Fruit fly (Drosophila melanogaster) whole organism: Measurements from ENCODE around the gene CG43673.
"Not testable (repeated sequence)": the region's sequence is repeated elsewhere in the genome, so short reads cannot be mapped to it uniquely, and the experiment has no call there.

ENCODE experiments used
- CG8478 ChIP-seq: fragments of >200 bp; optimal IDR thresholded peaks from 2 replicates; lab custom pipeline; 2018; ENCODE audit warnings: inconsistent platforms
- Dll ChIP-seq: fragments of >200 bp; optimal IDR thresholded peaks from 2 replicates; lab custom pipeline; 2017
- EcR ChIP-seq, 2 experiments: fragments of >200 bp; optimal IDR thresholded peaks; 2 replicates each; lab custom pipeline; 2017; ENCODE audit warnings: missing biosample characterization in 2 of 2, missing genetic modification characterization in 2 of 2, missing genetic modification reagents in 2 of 2
- pan ChIP-seq: fragments of >200 bp; optimal IDR thresholded peaks from 2 replicates; lab custom pipeline; 2017
- psq ChIP-seq: fragments of >200 bp; optimal IDR thresholded peaks from 2 replicates; lab custom pipeline; 2017
- usp ChIP-seq: fragments of >200 bp; optimal IDR thresholded peaks from 2 replicates; lab custom pipeline; 2017; ENCODE audit warnings: missing biosample characterization, missing genetic modification characterization, mixed read lengths

CG43673 gene

dm6 chrX:15785429-15786239, 6.7 kb downstream of the CG43673 start, which contains the start of the genes Paf-AHalpha and mRpS30:
Gene Paf-AHalpha, minus strand, starts transcription at chrX:15785583.
Gene mRpS30, plus strand, starts transcription at chrX:15786047.
- TF ChIP-seq psq (no peak), EcR (GFP tag; optimal IDR thresholded peaks at IDR 0.05; lab: Kevin White, UChicago) (no peak), pan (lab: Kevin White, UChicago) (no peak), CG8478 (lab: Kevin White, UChicago) (no peak), usp (GFP tag; lab: Kevin White, UChicago) (no peak), Dll (lab: Kevin White, UChicago) (no peak)

dm6 chrX:15786242-15786641, 7.3 kb downstream of the CG43673 start:
- no peak for TF ChIP-seq usp (GFP tag; lab: Kevin White, UChicago)
- no peak for TF ChIP-seq CG8478 (lab: Kevin White, UChicago)

dm6 chrX:15788235-15789187, 9.6 kb downstream of the CG43673 start, which contains the start of gene Rhp:
Gene Rhp, plus strand, starts transcription at chrX:15788897.
- TF ChIP-seq CG8478 (lab: Kevin White, UChicago) (no peak), pan (lab: Kevin White, UChicago) (no peak), usp (GFP tag; lab: Kevin White, UChicago) (no peak), psq (no peak), EcR (GFP tag; optimal IDR thresholded peaks at IDR 0.05; lab: Kevin White, UChicago) (no peak), Dll (lab: Kevin White, UChicago) (no peak)

dm6 chrX:15795951-15796443, 17.1 kb downstream of the CG43673 start, which contains the start of gene sordd1:
Gene sordd1, minus strand, starts transcription at chrX:15796028.
- not testable (repeated sequence) for TF ChIP-seq EcR (GFP tag; optimal IDR thresholded peaks at IDR 0.05; lab: Kevin White, UChicago); psq; usp (GFP tag; lab: Kevin White, UChicago)

- TF ChIP-seq pan (lab: Kevin White, UChicago); Dll (lab: Kevin White, UChicago); EcR (GFP tag; optimal IDR thresholded peaks at IDR 0.05; lab: Kevin White, UChicago): not testable (repeated sequence)
Observed at dm6 chrX:15799085-15799557, 20.2 kb downstream of the CG43673 start, which contains the start of the genes sordd2 and CG15602. Gene sordd2, minus strand, starts transcription at chrX:15799162. Gene CG15602, plus strand, starts transcription at chrX:15799426.

- TF ChIP-seq EcR (GFP tag; optimal IDR thresholded peaks at IDR 0.05; lab: Kevin White, UChicago) = no peak
- no peak for TF ChIP-seq psq
Observed at dm6 chrX:15802880-15803650, 24.1 kb downstream of the CG43673 start.

dm6 chrX:15803764-15804563, 25.0 kb downstream of the CG43673 start, which contains the start of the genes PGRP-LE and sd:
Gene PGRP-LE, minus strand, starts transcription at chrX:15803880.
Gene sd, plus strand, starts transcription at chrX:15804370.
- no peak for TF ChIP-seq usp (GFP tag; lab: Kevin White, UChicago)
- no peak for TF ChIP-seq pan (lab: Kevin White, UChicago)
- TF ChIP-seq psq = no peak
- TF ChIP-seq Dll (lab: Kevin White, UChicago) = no peak
- TF ChIP-seq CG8478 (lab: Kevin White, UChicago) = no peak
- TF ChIP-seq EcR (GFP tag; optimal IDR thresholded peaks at IDR 0.05; lab: Kevin White, UChicago) = no peak

dm6 chrX:15804790-15805189, 25.8 kb downstream of the CG43673 start:
- no peak for TF ChIP-seq usp (GFP tag; lab: Kevin White, UChicago)
- no peak for TF ChIP-seq EcR (GFP tag; optimal IDR thresholded peaks at IDR 0.05; lab: Kevin White, UChicago)
- TF ChIP-seq CG8478 (lab: Kevin White, UChicago) = no peak
- no peak for TF ChIP-seq Dll (lab: Kevin White, UChicago)
- TF ChIP-seq pan (lab: Kevin White, UChicago) = no peak
- no peak for TF ChIP-seq psq

- TF ChIP-seq psq (no peak), usp (GFP tag; lab: Kevin White, UChicago) (no peak)
Observed at dm6 chrX:15805523-15805922, 26.6 kb downstream of the CG43673 start.

dm6 chrX:15807915-15808314, 29.0 kb downstream of the CG43673 start:
- TF ChIP-seq Dll (lab: Kevin White, UChicago) = no peak
- TF ChIP-seq pan (lab: Kevin White, UChicago) = no peak
- TF ChIP-seq CG8478 (lab: Kevin White, UChicago) = no peak
- no peak for TF ChIP-seq usp (GFP tag; lab: Kevin White, UChicago)
- no peak for TF ChIP-seq EcR (GFP tag; optimal IDR thresholded peaks at IDR 0.05; lab: Kevin White, UChicago)
- TF ChIP-seq psq = no peak
